Fruit fly (Drosophila melanogaster) whole organism: ENCODE results near the gene mRpL28.

Experiments
- CG8478 ChIP-seq: fragments of >200 bp; optimal IDR thresholded peaks from 2 replicates; lab custom pipeline; 2018; ENCODE audit warnings: inconsistent platforms
- pan ChIP-seq: fragments of >200 bp; optimal IDR thresholded peaks from 2 replicates; lab custom pipeline; 2017
- psq ChIP-seq: fragments of >200 bp; optimal IDR thresholded peaks from 2 replicates; lab custom pipeline; 2017
- usp ChIP-seq: fragments of >200 bp; optimal IDR thresholded peaks from 2 replicates; lab custom pipeline; 2017; ENCODE audit warnings: missing biosample characterization, missing genetic modification characterization, mixed read lengths

- TF ChIP-seq usp (GFP tag; lab: Kevin White, UChicago) = no peak
- no peak for TF ChIP-seq psq
- no peak for TF ChIP-seq pan (lab: Kevin White, UChicago)
- no peak for TF ChIP-seq CG8478
Observed at dm6 chr2L:5005464-5005764, 31.6 kb downstream of the mRpL28 start.
